Worm (Caenorhabditis elegans): ENCODE measurements around the gene abu-13.
A peak's percentile ranks its signal among the peaks of the same experiment; 100 is the strongest.

abu-13 gene

ce11 chrIII:6897587-6898064 is 48.1 kb downstream of the abu-13 start, which contains the start of gene T07E3.4:
T07E3.4 (plus strand) TSS chrIII:6898014.
- TF ChIP-seq lsy-2 (tag; optimal IDR thresholded peaks at IDR 0.05) (peak; percentile 82 to 88), nhr-12 (tag; optimal IDR thresholded peaks at IDR 0.05) (no peak), unc-62 (GFP tag; optimal IDR thresholded peaks at IDR 0.05) (no peak), egl-27 (tag; optimal IDR thresholded peaks at IDR 0.05) (peak; percentile 10 to 55), ztf-11 (tag; optimal IDR thresholded peaks at IDR 0.05) (no peak), zip-4 (GFP tag; optimal IDR thresholded peaks at IDR 0.05) (no peak), elt-3 (tag; optimal IDR thresholded peaks at IDR 0.05) (peak in 4 of 6 experiments; percentile 20 to 94 (median 68)), ceh-63 (GFP tag; optimal IDR thresholded peaks at IDR 0.05) (no peak), irx-1 (tag; optimal IDR thresholded peaks at IDR 0.05) (peak; percentile 61), nhr-71 (tag; optimal IDR thresholded peaks at IDR 0.05) (peak; percentile 97), unc-98 (GFP tag; IDR thresholded peaks at IDR 0.05) (no peak), rnt-1 (tag; optimal IDR thresholded peaks at IDR 0.05) (peak; percentile 91), nhr-11 (tag; optimal IDR thresholded peaks at IDR 0.05) (peak; percentile 68), pag-3 (tag; optimal IDR thresholded peaks at IDR 0.05; ENCODE audit: borderline replicate concordance, insufficient read depth) (no peak), isw-1 (GFP tag; IDR thresholded peaks at IDR 0.05) (no peak), zag-1 (tag; optimal IDR thresholded peaks at IDR 0.05) (no peak), swsn-7 (tag; optimal IDR thresholded peaks at IDR 0.05) (peak; percentile 82), fos-1 (tag; optimal IDR thresholded peaks at IDR 0.05) (peak; percentile 48), aha-1 (tag; optimal IDR thresholded peaks at IDR 0.05) (no peak), ceh-90 (tag; optimal IDR thresholded peaks at IDR 0.05) (no peak), lin-15B (tag; optimal IDR thresholded peaks at IDR 0.05) (no peak), hpl-2 (GFP tag; optimal IDR thresholded peaks at IDR 0.05) (no peak), nhr-77 (tag; optimal IDR thresholded peaks at IDR 0.05) (peak; percentile 43), nhr-28 (tag; optimal IDR thresholded peaks at IDR 0.05) (no peak), tlp-1 (tag; optimal IDR thresholded peaks at IDR 0.05) (no peak), nhr-85 (tag) (peak; percentile 99), ama-1 (optimal IDR thresholded peaks at IDR 0.05) (peak; percentile 44), sptf-1 (tag; optimal IDR thresholded peaks at IDR 0.05) (no peak), blmp-1 (tag; optimal IDR thresholded peaks at IDR 0.05) (peak; percentile 82), snu-23 (GFP tag; optimal IDR thresholded peaks at IDR 0.05) (peak; percentile 96), C34B4.2 (tag; optimal IDR thresholded peaks at IDR 0.05) (no peak), sox-4 (tag; optimal IDR thresholded peaks at IDR 0.05) (no peak), nhr-19 (GFP tag; conservative IDR thresholded peaks at IDR 0.05) (peak; percentile 94), skn-1 (tag; optimal IDR thresholded peaks at IDR 0.05) (no peak), lin-13 (GFP tag; optimal IDR thresholded peaks at IDR 0.05) (peak; percentile 51), unc-130 (tag; optimal IDR thresholded peaks at IDR 0.05) (peak; percentile 95), ztf-4 (tag; optimal IDR thresholded peaks at IDR 0.05) (peak; percentile 85), egl-13 (tag; optimal IDR thresholded peaks at IDR 0.05) (no peak), Y116A8C.19 (tag; optimal IDR thresholded peaks at IDR 0.05; ENCODE audit: borderline replicate concordance) (no peak), ces-1 (GFP tag; optimal IDR thresholded peaks at IDR 0.05) (no peak), aly-2 (tag; optimal IDR thresholded peaks at IDR 0.05) (no peak), tbx-2 (tag; optimal IDR thresholded peaks at IDR 0.05) (peak; percentile 89), sup-37 (GFP tag; optimal IDR thresholded peaks at IDR 0.05) (no peak), nhr-20 (tag; optimal IDR thresholded peaks at IDR 0.05) (peak; percentile 96), pax-3 (tag; optimal IDR thresholded peaks at IDR 0.05) (no peak), F16B12.6 (tag; optimal IDR thresholded peaks at IDR 0.05) (peak; percentile 33), xbp-1 (tag; optimal IDR thresholded peaks at IDR 0.05) (peak; percentile 73), lin-39 (tag; optimal IDR thresholded peaks at IDR 0.05) (peak; percentile 76), lin-14 (GFP tag; optimal IDR thresholded peaks at IDR 0.05) (peak; percentile 95), elt-2 (tag; optimal IDR thresholded peaks at IDR 0.05) (peak; percentile 30), nhr-47 (tag; optimal IDR thresholded peaks at IDR 0.05) (peak; percentile 84), fkh-8 (tag; optimal IDR thresholded peaks at IDR 0.05) (peak; percentile 30), nhr-84 (tag; optimal IDR thresholded peaks at IDR 0.05) (no peak), mep-1 (tag; optimal IDR thresholded peaks at IDR 0.05) (peak; percentile 90)

Measured in whole organism, L1 larva.